Fruit fly (Drosophila melanogaster) whole organism, embryonic: ENCODE data around the gene Ugt305A1.

ENCODE experiments used
- Blimp-1 ChIP-seq: fragments of 200-800 bp; sonication (Bioruptor generic); optimal IDR thresholded peaks from 3 replicates; lab custom pipeline; 2018; ENCODE audit warnings: missing biosample characterization, missing genetic modification characterization, mild to moderate bottlenecking, moderate library complexity, missing genetic modification reagents
- CG10654 ChIP-seq: fragments of 200-800 bp; sonication (Bioruptor generic); optimal IDR thresholded peaks from 2 replicates; lab custom pipeline; 2016; ENCODE audit warnings: missing biosample characterization, missing genetic modification characterization
- CG11093 ChIP-seq: fragments of 200-800 bp; sonication (Bioruptor generic); IDR thresholded peaks from 3 replicates; pipeline ENCODE4 v1.3.6; 2022; ENCODE audit warnings: missing biosample characterization, missing genetic modification characterization
- CG11696 ChIP-seq: fragments of 200-800 bp; sonication (Bioruptor generic); IDR thresholded peaks from 2 replicates; pipeline ENCODE4 v1.3.6; 2022; ENCODE audit warnings: missing biosample characterization, missing genetic modification characterization
- CG13287 ChIP-seq: fragments of 200-800 bp; sonication (Bioruptor generic); IDR thresholded peaks from 2 replicates; pipeline ENCODE4 v1.3.6; 2022; ENCODE audit warnings: missing biosample characterization, missing genetic modification characterization; ENCODE audit not compliant: partially characterized antibody
- CG13894 ChIP-seq: fragments of 200-800 bp; sonication (Bioruptor generic); optimal IDR thresholded peaks from 3 replicates; lab custom pipeline; 2018; ENCODE audit warnings: missing biosample characterization, mild to moderate bottlenecking, missing genetic modification characterization, moderate library complexity
- CG14667 ChIP-seq: fragments of 200-800 bp; sonication (Bioruptor generic); IDR thresholded peaks from 2 replicates; pipeline ENCODE4 v1.3.6; 2022; ENCODE audit warnings: missing biosample characterization, missing genetic modification characterization
- CG14860 ChIP-seq: fragments of 200-800 bp; sonication (Bioruptor generic); IDR thresholded peaks from 3 replicates; pipeline ENCODE4 v1.3.6; 2022; ENCODE audit warnings: missing biosample characterization, missing genetic modification characterization; ENCODE audit not compliant: partially characterized antibody
- CG15514 ChIP-seq: fragments of 200-800 bp; sonication (Bioruptor generic); optimal IDR thresholded peaks from 3 replicates; lab custom pipeline; 2017; ENCODE audit warnings: missing biosample characterization, missing genetic modification characterization, mild to moderate bottlenecking, moderate library complexity, missing genetic modification reagents
- CG1792 ChIP-seq: fragments of 200-800 bp; sonication (Bioruptor generic); optimal IDR thresholded peaks from 2 replicates; lab custom pipeline; 2016; ENCODE audit warnings: missing biosample characterization, missing genetic modification characterization
- CG18262 ChIP-seq: fragments of 200-800 bp; optimal IDR thresholded peaks from 3 replicates; lab custom pipeline; 2019; ENCODE audit warnings: missing biosample characterization, mild to moderate bottlenecking, missing genetic modification characterization, moderate library complexity
- CG2120 ChIP-seq: fragments of 200-800 bp; sonication (Bioruptor generic); optimal IDR thresholded peaks from 3 replicates; lab custom pipeline; 2016; ENCODE audit warnings: missing biosample characterization, missing genetic modification characterization
- CG30403 ChIP-seq: fragments of 200-800 bp; sonication (Bioruptor generic); optimal IDR thresholded peaks from 3 replicates; lab custom pipeline; 2016; ENCODE audit warnings: missing biosample characterization, missing genetic modification characterization
- CG6175 ChIP-seq: fragments of 200-800 bp; sonication (Bioruptor generic); IDR thresholded peaks from 3 replicates; pipeline ENCODE4 v1.3.6; 2022; ENCODE audit warnings: missing biosample characterization, missing genetic modification characterization
- CG6689 ChIP-seq: fragments of 200-800 bp; sonication (Bioruptor generic); IDR thresholded peaks from 2 replicates; pipeline ENCODE4 v1.3.6; 2022; ENCODE audit warnings: missing biosample characterization, missing genetic modification characterization
- CG8478 ChIP-seq: fragments of >200 bp; optimal IDR thresholded peaks from 2 replicates; lab custom pipeline; 2018
- CG9817 ChIP-seq: fragments of 200-800 bp; sonication (Bioruptor generic); optimal IDR thresholded peaks from 2 replicates; lab custom pipeline; 2018; ENCODE audit warnings: missing biosample characterization, mild to moderate bottlenecking, missing genetic modification characterization, moderate library complexity
- Deaf1 ChIP-seq: fragments of 200-800 bp; optimal IDR thresholded peaks from 3 replicates; lab custom pipeline; 2019; ENCODE audit warnings: missing biosample characterization, mild to moderate bottlenecking, missing genetic modification characterization, moderate library complexity
- E2f2 ChIP-seq: fragments of 200-800 bp; sonication (Bioruptor generic); IDR thresholded peaks from 2 replicates; pipeline ENCODE4 v1.3.6; 2022; ENCODE audit warnings: missing biosample characterization, missing genetic modification characterization
- H15 ChIP-seq: fragments of 200-800 bp; sonication (Bioruptor generic); IDR thresholded peaks from 3 replicates; pipeline ENCODE4 v1.3.6; 2022; ENCODE audit warnings: missing biosample characterization, missing genetic modification characterization
- HLH3B ChIP-seq: fragments of 200-800 bp; sonication (Bioruptor generic); IDR thresholded peaks from 2 replicates; pipeline ENCODE4 v1.3.6; 2022; ENCODE audit warnings: missing biosample characterization, missing genetic modification characterization
- HmgZ ChIP-seq: fragments of 200-800 bp; sonication (Bioruptor generic); optimal IDR thresholded peaks from 2 replicates; lab custom pipeline; 2018; ENCODE audit warnings: missing biosample characterization, mild to moderate bottlenecking, missing genetic modification characterization
- Lpt ChIP-seq: fragments of >200 bp; optimal IDR thresholded peaks from 2 replicates; lab custom pipeline; 2018; ENCODE audit warnings: missing biosample characterization, missing genetic modification characterization
- PHDP ChIP-seq: fragments of 200-800 bp; sonication (Bioruptor generic); optimal IDR thresholded peaks from 3 replicates; lab custom pipeline; 2018; ENCODE audit warnings: missing biosample characterization, mild to moderate bottlenecking, missing genetic modification characterization, moderate library complexity
- Poxn ChIP-seq: fragments of 200-800 bp; sonication (Bioruptor generic); IDR thresholded peaks from 2 replicates; pipeline ENCODE4 v1.3.6; 2022; ENCODE audit warnings: missing biosample characterization, missing genetic modification characterization
- Xbp1 ChIP-seq: fragments of 200-800 bp; sonication (Bioruptor generic); optimal IDR thresholded peaks from 3 replicates; lab custom pipeline; 2016; ENCODE audit warnings: missing biosample characterization, mild to moderate bottlenecking, missing genetic modification characterization
- abd-A ChIP-seq: fragments of 200-800 bp; sonication (Bioruptor generic); optimal IDR thresholded peaks from 3 replicates; lab custom pipeline; 2019; ENCODE audit warnings: missing biosample characterization, mild to moderate bottlenecking, missing genetic modification characterization, moderate library complexity
- ac ChIP-seq: fragments of 200-800 bp; sonication (Bioruptor generic); optimal IDR thresholded peaks from 3 replicates; lab custom pipeline; 2017; ENCODE audit warnings: missing biosample characterization, mild to moderate bottlenecking, missing genetic modification characterization
- bcd ChIP-seq: fragments of 200-800 bp; sonication (Bioruptor generic); optimal IDR thresholded peaks from 2 replicates; lab custom pipeline; 2017; ENCODE audit warnings: missing biosample characterization, mild to moderate bottlenecking, missing genetic modification characterization
- bigmax ChIP-seq: fragments of 200-800 bp; sonication (Bioruptor generic); optimal IDR thresholded peaks from 2 replicates; lab custom pipeline; 2018; ENCODE audit warnings: missing biosample characterization, mild to moderate bottlenecking, missing genetic modification characterization
- br ChIP-seq: fragments of >200 bp; optimal IDR thresholded peaks from 2 replicates; lab custom pipeline; 2017
- caup ChIP-seq: fragments of 200-800 bp; sonication (Bioruptor generic); optimal IDR thresholded peaks from 3 replicates; lab custom pipeline; 2017; ENCODE audit warnings: missing biosample characterization, mild to moderate bottlenecking, missing genetic modification characterization, moderate library complexity; ENCODE audit not compliant: severe bottlenecking
- chinmo ChIP-seq: fragments of 200-800 bp; sonication (Bioruptor generic); IDR thresholded peaks from 4 replicates; pipeline ENCODE4 v1.3.6; 2022; ENCODE audit warnings: missing biosample characterization, missing genetic modification characterization; ENCODE audit not compliant: partially characterized antibody
- exex ChIP-seq: fragments of 200-800 bp; sonication (Bioruptor generic); optimal IDR thresholded peaks from 4 replicates; lab custom pipeline; 2018; ENCODE audit warnings: missing biosample characterization, mild to moderate bottlenecking, missing genetic modification characterization, moderate library complexity
- gce ChIP-seq: fragments of 200-800 bp; sonication (Bioruptor generic); IDR thresholded peaks from 3 replicates; pipeline ENCODE4 v1.3.6; 2022; ENCODE audit warnings: missing biosample characterization, missing genetic modification characterization
- gem ChIP-seq: fragments of 200-800 bp; sonication (Bioruptor generic); optimal IDR thresholded peaks from 2 replicates; lab custom pipeline; 2019; ENCODE audit warnings: missing biosample characterization, mild to moderate bottlenecking, missing genetic modification characterization, moderate library complexity
- grn ChIP-seq: fragments of 200-800 bp; sonication (Bioruptor generic); optimal IDR thresholded peaks from 3 replicates; lab custom pipeline; 2017; ENCODE audit warnings: missing biosample characterization, missing genetic modification characterization
- hb ChIP-seq: fragments of 200-800 bp; sonication (Bioruptor generic); IDR thresholded peaks from 3 replicates; pipeline ENCODE4 v1.3.6; 2022; ENCODE audit warnings: missing biosample characterization, missing genetic modification characterization; ENCODE audit not compliant: partially characterized antibody
- insv ChIP-seq, 2 experiments: fragments of 200-800 bp; sonication (Bioruptor generic); optimal IDR thresholded peaks; 3 replicates each; lab custom pipeline; 2016 to 2018; ENCODE audit warnings: missing biosample characterization in 2 of 2, missing genetic modification characterization in 2 of 2
- mld ChIP-seq: fragments of 200-800 bp; sonication (Bioruptor generic); IDR thresholded peaks from 3 replicates; pipeline ENCODE4 v1.3.6; 2022; ENCODE audit warnings: missing biosample characterization, missing genetic modification characterization; ENCODE audit not compliant: partially characterized antibody
- nmo ChIP-seq: fragments of 200-800 bp; sonication (Bioruptor generic); optimal IDR thresholded peaks from 2 replicates; lab custom pipeline; 2018; ENCODE audit warnings: missing biosample characterization, mild to moderate bottlenecking, missing genetic modification characterization, moderate library complexity
- oc ChIP-seq: fragments of 200-800 bp; sonication (Bioruptor generic); optimal IDR thresholded peaks from 2 replicates; lab custom pipeline; 2018; ENCODE audit warnings: missing biosample characterization, mild to moderate bottlenecking, missing genetic modification characterization, moderate library complexity
- rib ChIP-seq: fragments of 200-800 bp; sonication (Bioruptor generic); IDR thresholded peaks from 2 replicates; pipeline ENCODE4 v1.3.6; 2022; ENCODE audit warnings: missing biosample characterization, missing genetic modification characterization
- sqz ChIP-seq: fragments of 200-800 bp; sonication (Bioruptor generic); optimal IDR thresholded peaks from 3 replicates; lab custom pipeline; 2018; ENCODE audit warnings: missing biosample characterization, mild to moderate bottlenecking, missing genetic modification characterization
- sug ChIP-seq: fragments of 200-800 bp; optimal IDR thresholded peaks from 2 replicates; lab custom pipeline; 2019; ENCODE audit warnings: missing biosample characterization, mild to moderate bottlenecking, missing genetic modification characterization, moderate library complexity
- tgo ChIP-seq: fragments of 200-800 bp; sonication (Bioruptor generic); IDR thresholded peaks from 3 replicates; pipeline ENCODE4 v1.3.6; 2022; ENCODE audit warnings: missing biosample characterization, missing genetic modification characterization
- zfh2 ChIP-seq: fragments of 200-800 bp; sonication (Bioruptor generic); optimal IDR thresholded peaks from 2 replicates; lab custom pipeline; 2016; ENCODE audit warnings: missing biosample characterization, missing genetic modification characterization

Gene Ugt305A1

DNA sequence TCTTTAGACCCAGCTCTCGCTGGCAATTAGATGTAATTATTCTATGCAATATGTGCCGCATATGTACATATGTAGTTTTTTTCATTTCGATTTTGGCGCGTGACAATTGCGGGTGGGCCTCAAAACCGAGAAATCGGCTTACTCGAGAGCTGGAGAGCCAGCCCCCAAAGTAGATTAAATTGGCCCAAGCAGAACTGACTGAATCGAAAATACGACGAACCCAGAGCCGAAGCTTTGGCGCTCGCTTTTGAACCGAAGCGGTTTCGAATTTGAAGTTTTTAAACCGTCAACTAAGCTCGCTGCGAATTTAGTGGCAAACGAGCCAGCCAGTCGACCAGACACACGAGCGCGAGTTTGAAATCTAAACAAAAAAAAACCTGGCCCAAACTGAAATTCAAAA, 13.3 kb upstream of the Ugt305A1 start, which contains the start of gene CG1136:
CG1136 (plus strand) TSS at position 308 of the 400 bp plus-strand sequence.
- TF ChIP-seq CG10654 (GFP tag; lab: Kevin White, UChicago) (no peak), Lpt (GFP tag; lab: Kevin White, UChicago) (no peak), Deaf1 (tag; lab: Kevin White, UChicago) (peak; percentile 88), chinmo (GFP tag; lab: Robert Waterston, UW) (0 out of 4 replicates have a peak, but pooled peaks have one; percentile 65), CG13894 (tag; lab: Kevin White, UChicago) (peak; percentile 23), CG6175 (GFP tag; lab: Robert Waterston, UW) (0 out of 3 replicates have a peak, but pooled peaks have one; percentile 25), CG9817 (tag; lab: Kevin White, UChicago) (no peak), CG13287 (GFP tag; lab: Robert Waterston, UW) (peak; percentile 15; the same call in 1 of the 2 replicates), E2f2 (GFP tag; lab: Robert Waterston, UW) (0 out of 2 replicates have a peak, but pooled peaks have one; percentile 22), rib (GFP tag; lab: Robert Waterston, UW) (0 out of 2 replicates have a peak, but pooled peaks have one; percentile 44), oc (tag; lab: Kevin White, UChicago) (peak; percentile 15)
- TF ChIP-seq, all 482 proteins: peak for 8

dm6 chr3L:4047635-4048034, 11.9 kb upstream of the Ugt305A1 start, which contains the start of gene Dpy-30L2:
Gene Dpy-30L2 (minus strand): TSS chr3L:4047735.
- TF ChIP-seq gem (tag; lab: Kevin White, UChicago), result no peak
- TF ChIP-seq insv (GFP tag; optimal IDR thresholded peaks at IDR 0.05; lab: Kevin White, UChicago), result no peak
- no peak for TF ChIP-seq nmo (GFP tag; lab: Kevin White, UChicago)
- TF ChIP-seq CG14860 (GFP tag; lab: Robert Waterston, UW), result no peak
- no peak for TF ChIP-seq mld (GFP tag; lab: Robert Waterston, UW)
- TF ChIP-seq CG11696 (GFP tag; lab: Robert Waterston, UW), result no peak
- TF ChIP-seq br (lab: Kevin White, UChicago), result no peak
- no peak for TF ChIP-seq HLH3B (GFP tag; lab: Robert Waterston, UW)
- no peak for TF ChIP-seq CG8478
- TF ChIP-seq hb (GFP tag; lab: Robert Waterston, UW), result no peak

dm6 chr3L:4049082-4049481, 10.5 kb upstream of the Ugt305A1 start:
- TF ChIP-seq sug, result no peak
- TF ChIP-seq Xbp1 (GFP tag; lab: Kevin White, UChicago), result peak; percentile 6
- no peak for TF ChIP-seq bigmax (GFP tag; lab: Kevin White, UChicago)
- TF ChIP-seq CG14860 (GFP tag; lab: Robert Waterston, UW), result no peak
- no peak for TF ChIP-seq exex (tag; lab: Kevin White, UChicago)
- TF ChIP-seq abd-A (tag; lab: Kevin White, UChicago), result no peak
- no peak for TF ChIP-seq tgo (GFP tag; lab: Robert Waterston, UW)
- TF ChIP-seq gem (tag; lab: Kevin White, UChicago), result peak; percentile 44
- peak; percentile 11 for TF ChIP-seq CG30403 (GFP tag; lab: Kevin White, UChicago)
- no peak for TF ChIP-seq zfh2 (GFP tag; lab: Kevin White, UChicago)
- no peak for TF ChIP-seq ac (GFP tag; lab: Kevin White, UChicago)
- no peak for TF ChIP-seq sqz (GFP tag; lab: Kevin White, UChicago)
- no peak for TF ChIP-seq Poxn (GFP tag; lab: Robert Waterston, UW)
- no peak for TF ChIP-seq H15
- TF ChIP-seq CG1792 (GFP tag; lab: Kevin White, UChicago), result no peak
- no peak for TF ChIP-seq CG2120 (GFP tag; lab: Kevin White, UChicago)
- no peak for TF ChIP-seq gce
- no peak for TF ChIP-seq bcd
- TF ChIP-seq CG15514 (GFP tag; lab: Kevin White, UChicago), result no peak
- no peak for TF ChIP-seq PHDP (tag; lab: Kevin White, UChicago)
- no peak for TF ChIP-seq caup
- no peak for TF ChIP-seq HmgZ
- no peak for TF ChIP-seq CG6689 (GFP tag; lab: Robert Waterston, UW)
- TF ChIP-seq grn (GFP tag; lab: Kevin White, UChicago), result no peak
- TF ChIP-seq CG18262 (tag; lab: Kevin White, UChicago), result peak; percentile 30
- TF ChIP-seq CG11093, result no peak
- TF ChIP-seq Blimp-1 (GFP tag; lab: Kevin White, UChicago), result peak; percentile 14
- peak; percentile 24 for TF ChIP-seq nmo (GFP tag; lab: Kevin White, UChicago)
- no peak for TF ChIP-seq CG14667
